Fruit fly (Drosophila melanogaster): ENCODE measurements around the gene CG7730.
A peak's percentile ranks its signal among the peaks of the same experiment; 100 is the strongest.

CG7730 gene

dm6 chr3L:17042297-17042921, 15.1 kb downstream of the CG7730 start, which contains the start of the genes scaf6 and Papst2 (continued):
- TF ChIP-seq CG5245 (GFP tag; optimal IDR thresholded peaks at IDR 0.05) (no peak), CG17912 (GFP tag; optimal IDR thresholded peaks at IDR 0.05) (no peak), MBD-R2 (GFP tag; IDR thresholded peaks at IDR 0.05) (peak; percentile 77), zfh2 (GFP tag; optimal IDR thresholded peaks at IDR 0.05) (peak; percentile 0), CG32532 (GFP tag; IDR thresholded peaks at IDR 0.05) (peak; percentile 8; the same call in 1 of the 2 replicates), Opbp (GFP tag; IDR thresholded peaks at IDR 0.05; ENCODE audit: partially characterized antibody) (peak; percentile 53; the same call in 1 of the 3 replicates), Bgb (GFP tag; IDR thresholded peaks at IDR 0.05; ENCODE audit: partially characterized antibody) (peak; percentile 52; the same call in 1 of the 2 replicates), pum (GFP tag; optimal IDR thresholded peaks at IDR 0.05) (peak; percentile 1), pho (GFP tag; optimal IDR thresholded peaks at IDR 0.05) (peak; percentile 14), CG3281 (GFP tag; optimal IDR thresholded peaks at IDR 0.05) (no peak), ci (GFP tag; IDR thresholded peaks at IDR 0.05) (no peak), Pdp1 (GFP tag; optimal IDR thresholded peaks at IDR 0.05) (peak; percentile 15 to 31), nmo (GFP tag; optimal IDR thresholded peaks at IDR 0.05) (peak; percentile 65), fu2 (GFP tag; optimal IDR thresholded peaks at IDR 0.05) (peak; percentile 11), HLH54F (GFP tag; optimal IDR thresholded peaks at IDR 0.05) (peak; percentile 5), Drgx (GFP tag; IDR thresholded peaks at IDR 0.05) (no peak), MESR4 (GFP tag; optimal IDR thresholded peaks at IDR 0.05) (peak; percentile 70), lbe (GFP tag; optimal IDR thresholded peaks at IDR 0.05) (no peak), CG17829 (tag; optimal IDR thresholded peaks at IDR 0.05) (peak; percentile 41), YL-1 (GFP tag; optimal IDR thresholded peaks at IDR 0.05) (peak; percentile 85), scrt (GFP tag; optimal IDR thresholded peaks at IDR 0.05) (no peak), CG13775 (GFP tag; optimal IDR thresholded peaks at IDR 0.05) (peak; percentile 19), peb (GFP tag; IDR thresholded peaks at IDR 0.05) (no peak; the same call in 1 of the 2 replicates), Dll (GFP tag; IDR thresholded peaks at IDR 0.05; ENCODE audit: partially characterized antibody) (peak; percentile 53; the same call in 2 of the 4 replicates), chif (GFP tag; optimal IDR thresholded peaks at IDR 0.05) (peak in 1 of 2 experiments; percentile 5), CG13894 (tag; optimal IDR thresholded peaks at IDR 0.05) (no peak), CG4617 (GFP tag; optimal IDR thresholded peaks at IDR 0.05; ENCODE audit: borderline replicate concordance) (peak; percentile 82), GATAe (GFP tag; conservative IDR thresholded peaks at IDR 0.05) (0 out of 2 replicates have a peak, but pooled peaks have one; percentile 24), CG11398 (GFP tag; optimal IDR thresholded peaks at IDR 0.05) (no peak), phol (tag; optimal IDR thresholded peaks at IDR 0.05) (peak; percentile 58), Max (GFP tag; optimal IDR thresholded peaks at IDR 0.05) (no peak), CG12659 (GFP tag; optimal IDR thresholded peaks at IDR 0.05) (peak; percentile 75), Dad (GFP tag; optimal IDR thresholded peaks at IDR 0.05) (no peak), BEAF-32 (GFP tag; optimal IDR thresholded peaks at IDR 0.05) (peak; percentile 53), CG4730 (GFP tag; IDR thresholded peaks at IDR 0.05) (no peak), Med (GFP tag) (peak; percentile 67), ham (GFP tag; IDR thresholded peaks at IDR 0.05) (no peak), Xbp1 (GFP tag; optimal IDR thresholded peaks at IDR 0.05) (peak; percentile 13), ERR (GFP tag; optimal IDR thresholded peaks at IDR 0.05) (no peak), Hmr (GFP tag; optimal IDR thresholded peaks at IDR 0.05) (no peak), Sry-δ (GFP tag; optimal IDR thresholded peaks at IDR 0.05) (peak; percentile 87), knrl (GFP tag; IDR thresholded peaks at IDR 0.05; ENCODE audit: partially characterized antibody) (peak; percentile 60; the same call in 2 of the 3 replicates), CG3995 (GFP tag; optimal IDR thresholded peaks at IDR 0.05) (peak; percentile 43), lola (GFP tag; optimal IDR thresholded peaks at IDR 0.05) (peak in 1 of 3 experiments; percentile 8), Scr (GFP tag; IDR thresholded peaks at IDR 0.05; ENCODE audit: partially characterized antibody) (peak; percentile 58), CG9932 (GFP tag; IDR thresholded peaks at IDR 0.05) (no peak), cad (GFP tag; optimal IDR thresholded peaks at IDR 0.05) (no peak), Elba2 (GFP tag; optimal IDR thresholded peaks at IDR 0.05) (peak; percentile 95), PHDP (tag; optimal IDR thresholded peaks at IDR 0.05) (no peak)
